Worm (Caenorhabditis elegans): ENCODE results near the gene mmaa-1.

The mmaa-1 gene

ce11 chrII:7100838-7101237 is at the start of gene mmaa-1:
mmaa-1 (minus strand) TSS chrII:7101165.
- TF ChIP-seq unc-42 (tag; optimal IDR thresholded peaks at IDR 0.05): no peak
- no peak for TF ChIP-seq Y22D7AL.16 (tag; optimal IDR thresholded peaks at IDR 0.05)
- TF ChIP-seq dmd-4 (tag; optimal IDR thresholded peaks at IDR 0.05; ENCODE audit: borderline replicate concordance): no peak
- TF ChIP-seq lim-6 (tag; optimal IDR thresholded peaks at IDR 0.05): no peak
- TF ChIP-seq ceh-48 (tag; optimal IDR thresholded peaks at IDR 0.05): no peak
- TF ChIP-seq pqm-1 (tag; optimal IDR thresholded peaks at IDR 0.05): no peak
- no peak for TF ChIP-seq ceh-30 (tag; optimal IDR thresholded peaks at IDR 0.05)
- no peak for TF ChIP-seq F13H6.1 (tag; optimal IDR thresholded peaks at IDR 0.05)
- TF ChIP-seq K02D7.2 (tag; optimal IDR thresholded peaks at IDR 0.05): no peak
- TF ChIP-seq ceh-45 (GFP tag; IDR thresholded peaks at IDR 0.05): no peak

- TF ChIP-seq ztf-16 (tag; optimal IDR thresholded peaks at IDR 0.05) (no peak), ceh-19 (GFP tag; optimal IDR thresholded peaks at IDR 0.05) (no peak), C08G9.2 (tag; optimal IDR thresholded peaks at IDR 0.05) (no peak), F13H6.1 (tag; optimal IDR thresholded peaks at IDR 0.05) (no peak), nhr-232 (tag; optimal IDR thresholded peaks at IDR 0.05) (no peak)
Observed at ce11 chrII:7148099-7148498, 47.1 kb upstream of the mmaa-1 start, which contains the start of gene T07F8.1. T07F8.1 (plus strand) TSS chrII:7148399.

DNA sequence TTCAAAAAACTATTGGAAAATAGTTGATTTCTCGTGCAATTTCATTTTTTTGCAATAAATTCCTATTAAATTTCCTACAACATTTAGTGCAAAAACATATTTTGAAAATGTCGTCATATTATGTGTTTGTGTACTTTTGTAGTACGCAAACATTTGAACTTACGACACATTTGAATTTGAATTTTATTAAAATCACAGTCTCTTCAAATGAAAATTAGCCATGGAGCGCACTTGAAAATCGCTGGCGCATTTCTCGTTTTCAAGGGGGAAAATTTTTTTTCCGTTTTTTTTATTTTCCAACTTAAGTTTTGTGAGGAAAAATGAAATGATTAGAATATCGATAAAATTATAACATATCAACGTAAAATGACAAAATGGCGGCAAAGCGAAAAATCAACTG is 46.6 kb upstream of the mmaa-1 start:
- TF ChIP-seq C08G9.2 (tag; optimal IDR thresholded peaks at IDR 0.05) (no peak), nhr-11 (tag; optimal IDR thresholded peaks at IDR 0.05) (no peak), tbx-7 (tag; optimal IDR thresholded peaks at IDR 0.05) (no peak), ets-4 (tag; optimal IDR thresholded peaks at IDR 0.05) (no peak), hlh-8 (tag; optimal IDR thresholded peaks at IDR 0.05) (no peak), pat-9 (tag; optimal IDR thresholded peaks at IDR 0.05) (no peak), fkh-10 (GFP tag; optimal IDR thresholded peaks at IDR 0.05) (no peak), ttx-3 (tag; optimal IDR thresholded peaks at IDR 0.05) (no peak)

DNA sequence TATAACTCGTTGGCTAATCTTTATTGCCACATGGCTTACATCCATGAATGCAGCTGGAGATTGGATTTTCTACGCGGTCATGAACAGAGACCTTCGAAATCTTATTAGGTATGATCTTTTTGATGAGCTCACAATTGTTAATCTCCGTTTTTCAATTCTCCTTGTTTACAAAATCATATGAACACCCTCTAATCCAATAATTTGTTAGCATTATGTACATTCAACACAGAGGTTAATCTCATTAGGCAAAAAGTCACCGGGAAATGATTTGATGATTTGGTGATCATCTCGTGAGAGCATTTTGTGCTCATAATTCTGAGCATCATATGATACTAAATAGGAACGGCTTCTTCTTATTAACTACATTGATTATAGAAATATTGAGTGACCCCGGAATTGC is 45.3 kb upstream of the mmaa-1 start:
- TF ChIP-seq K09A11.1 (tag; optimal IDR thresholded peaks at IDR 0.05; ENCODE audit: insufficient read depth) (no peak), hlh-30 (tag; optimal IDR thresholded peaks at IDR 0.05; ENCODE audit: insufficient read depth) (no peak), ceh-9 (tag; optimal IDR thresholded peaks at IDR 0.05) (no peak), unc-42 (tag; optimal IDR thresholded peaks at IDR 0.05) (no peak), ahr-1 (tag; optimal IDR thresholded peaks at IDR 0.05) (no peak), odd-2 (tag; optimal IDR thresholded peaks at IDR 0.05) (no peak), pros-1 (tag; optimal IDR thresholded peaks at IDR 0.05) (no peak), lin-11 (tag; optimal IDR thresholded peaks at IDR 0.05) (no peak), unc-86 (tag; optimal IDR thresholded peaks at IDR 0.05) (no peak), unc-3 (GFP tag; conservative IDR thresholded peaks at IDR 0.05) (no peak), unc-3 (tag; optimal IDR thresholded peaks at IDR 0.05) (no peak), syd-9 (tag; optimal IDR thresholded peaks at IDR 0.05) (no peak), K02D7.2 (tag; optimal IDR thresholded peaks at IDR 0.05) (no peak), che-1 (tag; optimal IDR thresholded peaks at IDR 0.05) (no peak), ets-4 (tag; optimal IDR thresholded peaks at IDR 0.05) (no peak), tbx-7 (tag; optimal IDR thresholded peaks at IDR 0.05) (no peak), pat-9 (tag; optimal IDR thresholded peaks at IDR 0.05) (no peak), madf-2 (tag; optimal IDR thresholded peaks at IDR 0.05) (no peak)

DNA sequence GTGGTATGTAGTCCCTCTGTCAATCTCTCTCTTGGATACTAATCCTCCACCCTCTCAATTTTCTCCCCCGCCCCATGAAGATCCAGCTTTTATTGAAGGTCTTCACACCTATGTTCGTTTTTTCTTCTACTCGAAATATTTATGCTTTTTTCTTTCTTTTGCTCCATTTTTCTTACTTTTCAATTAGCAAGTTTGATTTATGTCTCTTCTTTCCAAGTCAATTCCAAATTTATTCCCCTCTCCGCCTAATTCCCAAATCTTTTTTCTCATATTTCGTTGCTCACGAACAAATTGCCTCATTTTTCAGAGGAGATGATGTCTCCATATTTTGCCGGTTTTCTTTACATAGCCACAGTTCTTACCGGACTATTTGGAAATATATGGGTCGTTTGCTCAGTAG is 43.3 kb upstream of the mmaa-1 start, which contains the start of gene npr-31:
TSS of gene npr-31 (plus strand) at position 301 of the 400 bp plus-strand sequence.
- TF ChIP-seq odd-2 (tag; optimal IDR thresholded peaks at IDR 0.05) (no peak), ceh-24 (tag; optimal IDR thresholded peaks at IDR 0.05) (no peak), sox-4 (tag; optimal IDR thresholded peaks at IDR 0.05) (no peak), C08G9.2 (tag; optimal IDR thresholded peaks at IDR 0.05) (no peak), eyg-1 (tag; optimal IDR thresholded peaks at IDR 0.05) (no peak), elt-2 (tag; optimal IDR thresholded peaks at IDR 0.05) (no peak), ceh-48 (tag; optimal IDR thresholded peaks at IDR 0.05) (no peak), ahr-1 (tag; optimal IDR thresholded peaks at IDR 0.05) (no peak), unc-55 (GFP tag; optimal IDR thresholded peaks at IDR 0.05) (no peak), mec-3 (tag; optimal IDR thresholded peaks at IDR 0.05; ENCODE audit: borderline replicate concordance) (no peak), pros-1 (tag; optimal IDR thresholded peaks at IDR 0.05) (no peak), lin-11 (tag; optimal IDR thresholded peaks at IDR 0.05) (no peak), ceh-31 (tag; optimal IDR thresholded peaks at IDR 0.05) (no peak), fax-1 (tag; optimal IDR thresholded peaks at IDR 0.05) (no peak), ttx-3 (tag; optimal IDR thresholded peaks at IDR 0.05) (no peak), pqm-1 (tag; optimal IDR thresholded peaks at IDR 0.05) (no peak)

All from whole organism, late embryonic.